Fruit fly (Drosophila melanogaster) Kc167 (cell line): ENCODE data around the gene CG31122.

Experiments
- Myc ChIP-seq: fragments of >200 bp; optimal IDR thresholded peaks from 2 replicates; lab custom pipeline; 2017; ENCODE audit warnings: missing external identifiers
- Sin3A ChIP-seq: fragments of >200 bp; optimal IDR thresholded peaks from 2 replicates; lab custom pipeline; 2018; ENCODE audit warnings: missing external identifiers
- h ChIP-seq: fragments of >200 bp; optimal IDR thresholded peaks from 3 replicates; lab custom pipeline; 2018; ENCODE audit warnings: missing external identifiers
- insv ChIP-seq: fragments of >200 bp; optimal IDR thresholded peaks from 3 replicates; lab custom pipeline; 2018; ENCODE audit warnings: missing external identifiers
- psq ChIP-seq: fragments of >200 bp; optimal IDR thresholded peaks from 2 replicates; lab custom pipeline; 2017; ENCODE audit warnings: missing external identifiers
- ttk ChIP-seq: sonication (Bioruptor generic); optimal IDR thresholded peaks from 2 replicates; lab custom pipeline; 2017; ENCODE audit warnings: missing external identifiers

The CG31122 gene

dm6 chr3R:18438827-18439717 lies 26.4 kb upstream of the CG31122 start:
- TF ChIP-seq insv (no peak), h (no peak), Myc (lab: Kevin White, UChicago) (no peak), psq (lab: Kevin White, UChicago) (no peak), ttk (no peak), Sin3A (lab: Kevin White, UChicago) (no peak)

- TF ChIP-seq insv (no peak), ttk (no peak)
Observed at dm6 chr3R:18438181-18438826, 25.6 kb upstream of the CG31122 start.

- TF ChIP-seq h (no peak), Myc (lab: Kevin White, UChicago) (no peak), ttk (no peak), insv (no peak)
Observed at dm6 chr3R:18436550-18437362, 24.1 kb upstream of the CG31122 start.

dm6 chr3R:18432905-18433304 lies 20.2 kb upstream of the CG31122 start:
- TF ChIP-seq psq (lab: Kevin White, UChicago) (no peak), h (no peak), ttk (no peak), insv (no peak), Sin3A (lab: Kevin White, UChicago) (no peak), Myc (lab: Kevin White, UChicago) (no peak)

- TF ChIP-seq psq (lab: Kevin White, UChicago) (no peak), Myc (lab: Kevin White, UChicago) (no peak), ttk (no peak), h (no peak), insv (no peak), Sin3A (lab: Kevin White, UChicago) (no peak)
Observed at dm6 chr3R:18423352-18423751, 10.7 kb upstream of the CG31122 start.

dm6 chr3R:18422446-18422845 lies 9.8 kb upstream of the CG31122 start:
- TF ChIP-seq psq (lab: Kevin White, UChicago), result no peak
- no peak for TF ChIP-seq ttk
- no peak for TF ChIP-seq h
- TF ChIP-seq insv, result no peak
- TF ChIP-seq Myc (lab: Kevin White, UChicago), result no peak

- TF ChIP-seq psq (lab: Kevin White, UChicago), result no peak
- TF ChIP-seq h, result no peak
- TF ChIP-seq insv, result no peak
- no peak for TF ChIP-seq ttk
- TF ChIP-seq Sin3A (lab: Kevin White, UChicago), result no peak
- TF ChIP-seq Myc (lab: Kevin White, UChicago), result no peak
Observed at dm6 chr3R:18411205-18411749, 1.4 kb downstream of the CG31122 start, which contains the start of gene CG10864. CG10864 (minus strand) TSS chr3R:18411631.

- TF ChIP-seq Myc (lab: Kevin White, UChicago) (no peak), h (no peak), insv (no peak), Sin3A (lab: Kevin White, UChicago) (no peak), ttk (no peak), psq (lab: Kevin White, UChicago) (no peak)
Observed at dm6 chr3R:18404713-18405112, 8.0 kb downstream of the CG31122 start, which contains the start of gene CG7685. CG7685 (plus strand) TSS chr3R:18404940.

dm6 chr3R:18402549-18403429 lies 9.9 kb downstream of the CG31122 start, which contains the start of the genes Wdr37 and koko:
Wdr37 (minus strand) TSS chr3R:18402716.
koko (plus strand) TSS chr3R:18403026.
- TF ChIP-seq Sin3A (lab: Kevin White, UChicago), result no peak
- TF ChIP-seq Myc (lab: Kevin White, UChicago), result no peak
- no peak for TF ChIP-seq psq (lab: Kevin White, UChicago)
- TF ChIP-seq h, result no peak
- TF ChIP-seq ttk, result no peak
- TF ChIP-seq insv, result no peak

dm6 chr3R:18399698-18400020 lies 13.0 kb downstream of the CG31122 start:
- TF ChIP-seq psq (lab: Kevin White, UChicago) (no peak), h (no peak), Sin3A (lab: Kevin White, UChicago) (no peak), Myc (lab: Kevin White, UChicago) (no peak), insv (no peak), ttk (no peak)

- TF ChIP-seq Sin3A (lab: Kevin White, UChicago) (no peak), insv (no peak), ttk (no peak), Myc (lab: Kevin White, UChicago) (no peak), psq (lab: Kevin White, UChicago) (no peak)
Observed at dm6 chr3R:18398954-18399697, 13.5 kb downstream of the CG31122 start, which contains the start of gene Vha100-2. Vha100-2 (minus strand) TSS chr3R:18399169.
